Fruit fly (Drosophila melanogaster) whole organism, pupa: ENCODE results near the gene CG3323.

Source experiments
- CG12605 ChIP-seq: fragments of 200-800 bp; sonication (Bioruptor generic); IDR thresholded peaks from 2 replicates; pipeline ENCODE4 v1.3.6; 2022; ENCODE audit warnings: missing biosample characterization, missing genetic modification characterization
- CG15710 ChIP-seq: fragments of 200-800 bp; sonication (Bioruptor generic); optimal IDR thresholded peaks from 2 replicates; lab custom pipeline; 2018; ENCODE audit warnings: missing biosample characterization, mild to moderate bottlenecking, missing genetic modification characterization, moderate library complexity
- D1 ChIP-seq: fragments of 200-800 bp; sonication (Bioruptor generic); optimal IDR thresholded peaks from 2 replicates; lab custom pipeline; 2018; ENCODE audit warnings: missing biosample characterization, mild to moderate bottlenecking, missing genetic modification characterization, moderate library complexity
- Ets98B ChIP-seq: fragments of 200-800 bp; sonication (Bioruptor generic); IDR thresholded peaks from 2 replicates; pipeline ENCODE4 v1.3.6; 2022; ENCODE audit warnings: missing biosample characterization, missing genetic modification characterization

DNA sequence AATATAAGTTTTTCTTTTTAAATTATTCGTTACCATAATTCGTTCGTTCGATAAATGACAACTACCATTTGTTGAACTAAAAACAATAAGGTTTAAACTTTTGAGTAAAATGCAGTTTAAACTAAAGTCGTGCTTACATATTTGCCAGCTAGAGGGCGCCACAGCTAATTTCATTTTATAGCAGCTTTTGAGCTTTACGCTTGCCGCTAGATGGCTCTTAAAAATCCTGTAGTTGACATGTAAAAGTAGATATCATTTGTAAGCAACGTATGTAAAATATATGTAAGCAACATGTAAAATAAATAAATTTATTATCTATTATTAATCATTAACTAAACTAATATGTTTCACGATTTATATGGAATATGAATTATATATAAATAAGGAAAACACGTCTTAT is 15.8 kb downstream of the CG3323 start:
- TF ChIP-seq Ets98B (no peak), D1 (tag; lab: Kevin White, UChicago) (no peak), CG12605 (GFP tag; lab: Robert Waterston, UW) (no peak), CG15710 (no peak)
